4 fruit fly cellular contexts compared by ENCODE assay signal in genomic region chr2L:13122526-13122925, dm6.
A peak's percentile ranks its signal among the peaks of the same experiment; 100 is the strongest.
TF ChIP-seq lines count a peak whose summit lies in the region.

No protein-coding gene starts in this region.

- TF ChIP-seq CTCF in whole organism, embryonic (GFP tag; optimal IDR thresholded peaks at IDR 0.05; lab: Kevin White, UChicago), result no peak

TF ChIP-seq in whole organism, embryonic, 481 proteins besides CTCF, POLR2A, EP300 and RAD21:
- TF ChIP-seq chinmo (GFP tag; IDR thresholded peaks at IDR 0.05; lab: Robert Waterston, UW; ENCODE audit: partially characterized antibody), result peak; percentile 56; the same call in 1 of the 4 replicates
- peak; percentile 81 for TF ChIP-seq Blimp-1 (GFP tag; optimal IDR thresholded peaks at IDR 0.05; lab: Kevin White, UChicago)
- TF ChIP-seq abd-A (tag; optimal IDR thresholded peaks at IDR 0.05; lab: Kevin White, UChicago), result peak; percentile 1
- TF ChIP-seq CG13894 (tag; optimal IDR thresholded peaks at IDR 0.05; lab: Kevin White, UChicago), result no peak
- no peak for TF ChIP-seq wek (GFP tag; optimal IDR thresholded peaks at IDR 0.05; lab: Kevin White, UChicago)
- TF ChIP-seq nom (GFP tag; optimal IDR thresholded peaks at IDR 0.05; lab: Kevin White, UChicago), result peak; percentile 77
- no peak for TF ChIP-seq ac (GFP tag; optimal IDR thresholded peaks at IDR 0.05; lab: Kevin White, UChicago)
- no peak for TF ChIP-seq Side (GFP tag; optimal IDR thresholded peaks at IDR 0.05; lab: Kevin White, UChicago)

TF ChIP-seq in whole organism, prepupa, 60 proteins besides CTCF, POLR2A, EP300 and RAD21:
- TF ChIP-seq Sox14 (GFP tag; optimal IDR thresholded peaks at IDR 0.05; lab: Kevin White, UChicago), result no peak
- TF ChIP-seq pdm3 (GFP tag; optimal IDR thresholded peaks at IDR 0.05; lab: Kevin White, UChicago), result no peak
- TF ChIP-seq fd59A (GFP tag; optimal IDR thresholded peaks at IDR 0.05; lab: Kevin White, UChicago), result peak; percentile 23
- TF ChIP-seq CG10631 (GFP tag; optimal IDR thresholded peaks at IDR 0.05; lab: Kevin White, UChicago), result no peak
- peak; percentile 36 for TF ChIP-seq spab (GFP tag; optimal IDR thresholded peaks at IDR 0.05; lab: Kevin White, UChicago)
- TF ChIP-seq vri (GFP tag; optimal IDR thresholded peaks at IDR 0.05; lab: Kevin White, UChicago), result no peak
- TF ChIP-seq CG8119 (GFP tag; IDR thresholded peaks at IDR 0.05; lab: Robert Waterston, UW), result no peak
- TF ChIP-seq Ets21C (GFP tag; optimal IDR thresholded peaks at IDR 0.05; lab: Kevin White, UChicago), result no peak
- no peak for TF ChIP-seq Eip75B (GFP tag; optimal IDR thresholded peaks at IDR 0.05; lab: Kevin White, UChicago)
- no peak for TF ChIP-seq Lpt (GFP tag; optimal IDR thresholded peaks at IDR 0.05; lab: Kevin White, UChicago)
- peak; percentile 83 for TF ChIP-seq Blimp-1 (GFP tag; optimal IDR thresholded peaks at IDR 0.05; lab: Kevin White, UChicago)
- no peak for TF ChIP-seq OdsH (GFP tag; optimal IDR thresholded peaks at IDR 0.05; lab: Kevin White, UChicago)
- TF ChIP-seq lz (GFP tag; optimal IDR thresholded peaks at IDR 0.05; lab: Kevin White, UChicago), result no peak
- TF ChIP-seq achi (GFP tag; optimal IDR thresholded peaks at IDR 0.05; lab: Kevin White, UChicago), result no peak
- no peak for TF ChIP-seq acj6 (GFP tag; optimal IDR thresholded peaks at IDR 0.05; lab: Kevin White, UChicago)
- no peak for TF ChIP-seq CG11762 (GFP tag; optimal IDR thresholded peaks at IDR 0.05; lab: Kevin White, UChicago; ENCODE audit: insufficient read depth)
- TF ChIP-seq dac (GFP tag; optimal IDR thresholded peaks at IDR 0.05; lab: Kevin White, UChicago), result no peak
- TF ChIP-seq CG6808 (GFP tag; optimal IDR thresholded peaks at IDR 0.05; lab: Kevin White, UChicago), result peak; percentile 43
- TF ChIP-seq Eip78C (GFP tag; lab: Kevin White, UChicago), result peak; percentile 37
- TF ChIP-seq dsx (GFP tag; optimal IDR thresholded peaks at IDR 0.05; lab: Kevin White, UChicago; ENCODE audit: poor library complexity, severe bottlenecking), result peak; percentile 40
- TF ChIP-seq fkh (GFP tag; optimal IDR thresholded peaks at IDR 0.05; lab: Kevin White, UChicago), result no peak
- peak; percentile 53 to 55 for TF ChIP-seq ss (GFP tag; optimal IDR thresholded peaks at IDR 0.05; lab: Kevin White, UChicago)
- no peak for TF ChIP-seq Smox (GFP tag; optimal IDR thresholded peaks at IDR 0.05; lab: Kevin White, UChicago)
- TF ChIP-seq Met (GFP tag; optimal IDR thresholded peaks at IDR 0.05; lab: Kevin White, UChicago), result no peak
- peak; percentile 60 for TF ChIP-seq CG9139 (GFP tag; optimal IDR thresholded peaks at IDR 0.05; lab: Kevin White, UChicago)
- no peak for TF ChIP-seq CG6854 (GFP tag; optimal IDR thresholded peaks at IDR 0.05; lab: Kevin White, UChicago)
- TF ChIP-seq svp (GFP tag; lab: Kevin White, UChicago), result no peak
- TF ChIP-seq CG1621 (tag; optimal IDR thresholded peaks at IDR 0.05; lab: Kevin White, UChicago), result peak; percentile 23

TF ChIP-seq in whole organism, pupa, 21 proteins besides CTCF, POLR2A, EP300 and RAD21:
- TF ChIP-seq Pif1B (GFP tag; optimal IDR thresholded peaks at IDR 0.05; lab: Kevin White, UChicago) (no peak), fd96Ca (GFP tag; IDR thresholded peaks at IDR 0.05; lab: Robert Waterston, UW) (no peak), CG14655 (GFP tag; optimal IDR thresholded peaks at IDR 0.05; lab: Kevin White, UChicago) (peak; percentile 14), CG10348 (GFP tag; IDR thresholded peaks at IDR 0.05; lab: Robert Waterston, UW) (no peak), CG15710 (tag; optimal IDR thresholded peaks at IDR 0.05; lab: Kevin White, UChicago) (no peak), EcR (GFP tag; optimal IDR thresholded peaks at IDR 0.05; lab: Kevin White, UChicago) (peak; percentile 14), D1 (tag; optimal IDR thresholded peaks at IDR 0.05; lab: Kevin White, UChicago) (no peak), CG12605 (GFP tag; IDR thresholded peaks at IDR 0.05; lab: Robert Waterston, UW) (no peak), gl (tag; optimal IDR thresholded peaks at IDR 0.05; lab: Kevin White, UChicago) (peak; percentile 63), CG4496 (GFP tag; IDR thresholded peaks at IDR 0.05; lab: Robert Waterston, UW) (no peak), Pif1A (GFP tag; optimal IDR thresholded peaks at IDR 0.05; lab: Kevin White, UChicago) (peak; percentile 20), CG32121 (GFP tag; IDR thresholded peaks at IDR 0.05; lab: Robert Waterston, UW) (no peak), Snoo (tag; optimal IDR thresholded peaks at IDR 0.05; lab: Kevin White, UChicago) (no peak), CG8301 (tag; optimal IDR thresholded peaks at IDR 0.05; lab: Kevin White, UChicago) (no peak), Ets98B (GFP tag; IDR thresholded peaks at IDR 0.05; lab: Robert Waterston, UW) (no peak), rn (GFP tag; IDR thresholded peaks at IDR 0.05; lab: Robert Waterston, UW) (no peak), CG13204 (GFP tag; optimal IDR thresholded peaks at IDR 0.05; lab: Kevin White, UChicago) (peak; percentile 59), CG17806 (tag; optimal IDR thresholded peaks at IDR 0.05; lab: Kevin White, UChicago) (peak; percentile 27), CG34367 (tag; optimal IDR thresholded peaks at IDR 0.05; lab: Kevin White, UChicago) (peak; percentile 41), CG8159 (tag; optimal IDR thresholded peaks at IDR 0.05; lab: Kevin White, UChicago) (peak; percentile 32), CG9948 (tag; optimal IDR thresholded peaks at IDR 0.05; lab: Kevin White, UChicago) (no peak)

TF ChIP-seq in whole organism, wandering third instar larva, 38 proteins besides CTCF, POLR2A, EP300 and RAD21:
- TF ChIP-seq Dfd (GFP tag; optimal IDR thresholded peaks at IDR 0.05; lab: Kevin White, UChicago) (no peak), Vsx2 (GFP tag; optimal IDR thresholded peaks at IDR 0.05; lab: Kevin White, UChicago; ENCODE audit: partially characterized antibody) (peak; percentile 55)

Comparison
In these comparisons a context has a peak if more than half of its experiments do, and no peak if none do; other contexts are left out.
1. Of the 7 proteins assayed by ChIP-seq in both whole organism, embryonic and whole organism, prepupa: peak only in whole organism, embryonic: none; only in whole organism, prepupa: none; in both: Blimp-1; in neither: 6.